Worm (Caenorhabditis elegans) whole organism, L1 larva: Measurements from ENCODE around the gene fbxa-167.

Experiments
- F16B12.6 ChIP-seq: fragments of 150-350 bp; optimal IDR thresholded peaks from 2 replicates; lab custom pipeline; 2014; ENCODE audit warnings: missing biosample characterization, missing genetic modification characterization
- Y116A8C.19 ChIP-seq: sonication (generic microtip); optimal IDR thresholded peaks from 2 replicates; lab custom pipeline; 2016; ENCODE audit warnings: missing compliant biosample characterization, missing genetic modification characterization, borderline replicate concordance
- aha-1 ChIP-seq: fragments of 150-350 bp; optimal IDR thresholded peaks from 2 replicates; lab custom pipeline; 2014; ENCODE audit warnings: missing biosample characterization, missing genetic modification characterization
- ama-1 ChIP-seq: fragments of 150-350 bp; optimal IDR thresholded peaks from 2 replicates; lab custom pipeline; 2014
- ceh-90 ChIP-seq: sonication (generic microtip); optimal IDR thresholded peaks from 2 replicates; lab custom pipeline; 2016; ENCODE audit warnings: missing genetic modification characterization, missing compliant biosample characterization
- dpl-1 ChIP-seq, 3 experiments: fragments of 150-350 bp in 2 of 3; sonication (generic microtip) in 1 of 3; optimal IDR thresholded peaks; 2 replicates each; lab custom pipeline; 2014 to 2017; ENCODE audit warnings: missing biosample characterization in 3 of 3, missing genetic modification characterization in 3 of 3, missing genetic modification reagents in 3 of 3
- efl-3 ChIP-seq: fragments of 200-800 bp; sonication (Bioruptor generic); optimal IDR thresholded peaks from 2 replicates; lab custom pipeline; 2018; ENCODE audit warnings: mild to moderate bottlenecking, missing genetic modification characterization, missing compliant biosample characterization
- egl-27 ChIP-seq, 2 experiments: fragments of 150-350 bp in 1 of 2; sonication (generic microtip); optimal IDR thresholded peaks; 3 replicates each; lab custom pipeline; 2017 to 2018; ENCODE audit warnings: missing biosample characterization in 2 of 2, missing genetic modification characterization in 2 of 2, missing genetic modification reagents in 2 of 2
- elt-2 ChIP-seq: sonication (generic microtip); optimal IDR thresholded peaks from 2 replicates; lab custom pipeline; 2016; ENCODE audit warnings: missing genetic modification characterization, mild to moderate bottlenecking, inconsistent platforms, missing compliant biosample characterization, missing genetic modification reagents
- fkh-4 ChIP-seq: sonication (generic microtip); optimal IDR thresholded peaks from 2 replicates; lab custom pipeline; 2016; ENCODE audit warnings: missing compliant biosample characterization, missing genetic modification characterization, borderline replicate concordance
- grh-1 ChIP-seq: fragments of 200-800 bp; sonication (Bioruptor generic); IDR thresholded peaks from 2 replicates; pipeline ENCODE4 v1.3.6; 2022; ENCODE audit warnings: missing genetic modification reagents, missing genetic modification characterization, missing compliant biosample characterization
- hlh-4 ChIP-seq: sonication (generic microtip); optimal IDR thresholded peaks from 2 replicates; lab custom pipeline; 2016; ENCODE audit warnings: mild to moderate bottlenecking, missing genetic modification characterization, missing compliant biosample characterization
- isw-1 ChIP-seq: fragments of 200-800 bp; sonication (Bioruptor generic); IDR thresholded peaks from 2 replicates; pipeline ENCODE4 v1.3.6; 2022; ENCODE audit warnings: missing genetic modification characterization, missing compliant biosample characterization
- lin-15B ChIP-seq: fragments of 150-350 bp; sonication (generic microtip); optimal IDR thresholded peaks from 3 replicates; lab custom pipeline; 2014; ENCODE audit warnings: missing biosample characterization, missing genetic modification characterization
- lin-39 ChIP-seq: fragments of 150-350 bp; optimal IDR thresholded peaks from 2 replicates; lab custom pipeline; 2014; ENCODE audit warnings: missing biosample characterization, missing genetic modification reagents, missing genetic modification characterization
- mep-1 ChIP-seq: fragments of 150-350 bp; optimal IDR thresholded peaks from 2 replicates; lab custom pipeline; 2014; ENCODE audit warnings: missing biosample characterization, missing genetic modification characterization
- nhr-20 ChIP-seq: sonication (generic microtip); optimal IDR thresholded peaks from 2 replicates; lab custom pipeline; 2016; ENCODE audit warnings: mild to moderate bottlenecking, missing genetic modification characterization, missing compliant biosample characterization
- nhr-47 ChIP-seq: sonication (generic microtip); optimal IDR thresholded peaks from 2 replicates; lab custom pipeline; 2016; ENCODE audit warnings: mild to moderate bottlenecking, missing genetic modification characterization, moderate library complexity, missing compliant biosample characterization
- nhr-76 ChIP-seq: sonication (generic microtip); optimal IDR thresholded peaks from 2 replicates; lab custom pipeline; 2017; ENCODE audit warnings: missing biosample characterization, missing genetic modification characterization
- nhr-77 ChIP-seq: fragments of 150-350 bp; optimal IDR thresholded peaks from 2 replicates; lab custom pipeline; 2014; ENCODE audit warnings: missing biosample characterization, missing genetic modification characterization
- nhr-84 ChIP-seq: sonication (generic microtip); optimal IDR thresholded peaks from 2 replicates; lab custom pipeline; 2017; ENCODE audit warnings: missing biosample characterization, missing genetic modification characterization
- pag-3 ChIP-seq: sonication (generic microtip); optimal IDR thresholded peaks from 2 replicates; lab custom pipeline; 2017; ENCODE audit warnings: missing genetic modification characterization, mild to moderate bottlenecking, missing compliant biosample characterization, antibody characterized with exemption, borderline replicate concordance; ENCODE audit not compliant: insufficient read depth
- rnt-1 ChIP-seq: sonication (generic microtip); optimal IDR thresholded peaks from 2 replicates; lab custom pipeline; 2016; ENCODE audit warnings: mild to moderate bottlenecking, missing genetic modification characterization, moderate library complexity, missing compliant biosample characterization
- snpc-4 ChIP-seq: fragments of 150-350 bp; optimal IDR thresholded peaks from 2 replicates; lab custom pipeline; 2014; ENCODE audit warnings: missing biosample characterization, missing genetic modification characterization
- snu-23 ChIP-seq: sonication (generic microtip); optimal IDR thresholded peaks from 2 replicates; lab custom pipeline; 2016; ENCODE audit warnings: missing genetic modification characterization, missing compliant biosample characterization
- sox-4 ChIP-seq: sonication (generic microtip); optimal IDR thresholded peaks from 2 replicates; lab custom pipeline; 2016; ENCODE audit warnings: missing genetic modification characterization, missing compliant biosample characterization
- sup-37 ChIP-seq: fragments of 200-800 bp; sonication (Bioruptor generic); optimal IDR thresholded peaks from 2 replicates; lab custom pipeline; 2018; ENCODE audit warnings: mild to moderate bottlenecking, missing genetic modification characterization, missing compliant biosample characterization
- swsn-7 ChIP-seq: sonication (generic microtip); optimal IDR thresholded peaks from 2 replicates; lab custom pipeline; 2016; ENCODE audit warnings: missing genetic modification characterization, missing compliant biosample characterization
- tbx-2 ChIP-seq: sonication (generic microtip); optimal IDR thresholded peaks from 2 replicates; lab custom pipeline; 2016; ENCODE audit warnings: missing genetic modification characterization, missing compliant biosample characterization
- tlp-1 ChIP-seq: fragments of 150-350 bp; optimal IDR thresholded peaks from 2 replicates; lab custom pipeline; 2014; ENCODE audit warnings: missing biosample characterization, missing genetic modification characterization
- unc-130 ChIP-seq: fragments of 150-350 bp; optimal IDR thresholded peaks from 2 replicates; lab custom pipeline; 2017; ENCODE audit warnings: missing biosample characterization, missing genetic modification characterization, inconsistent platforms
- unc-62 ChIP-seq: fragments of 150-350 bp; optimal IDR thresholded peaks from 2 replicates; lab custom pipeline; 2014; ENCODE audit warnings: missing biosample characterization, missing genetic modification reagents, missing genetic modification characterization
- unc-98 ChIP-seq: fragments of 200-800 bp; sonication (Bioruptor generic); IDR thresholded peaks from 2 replicates; pipeline ENCODE4 v1.3.6; 2022; ENCODE audit warnings: missing genetic modification characterization, missing compliant biosample characterization
- vab-15 ChIP-seq: sonication (generic microtip); optimal IDR thresholded peaks from 2 replicates; lab custom pipeline; 2017; ENCODE audit warnings: missing genotype, mild to moderate bottlenecking, missing genetic modification characterization, missing compliant biosample characterization
- ztf-11 ChIP-seq, 2 experiments: sonication (generic microtip); optimal IDR thresholded peaks; 2 replicates each; lab custom pipeline; 2016 to 2017; ENCODE audit warnings: missing genetic modification characterization in 2 of 2, missing biosample characterization in 1 of 2, missing compliant biosample characterization in 1 of 2

The fbxa-167 gene

DNA sequence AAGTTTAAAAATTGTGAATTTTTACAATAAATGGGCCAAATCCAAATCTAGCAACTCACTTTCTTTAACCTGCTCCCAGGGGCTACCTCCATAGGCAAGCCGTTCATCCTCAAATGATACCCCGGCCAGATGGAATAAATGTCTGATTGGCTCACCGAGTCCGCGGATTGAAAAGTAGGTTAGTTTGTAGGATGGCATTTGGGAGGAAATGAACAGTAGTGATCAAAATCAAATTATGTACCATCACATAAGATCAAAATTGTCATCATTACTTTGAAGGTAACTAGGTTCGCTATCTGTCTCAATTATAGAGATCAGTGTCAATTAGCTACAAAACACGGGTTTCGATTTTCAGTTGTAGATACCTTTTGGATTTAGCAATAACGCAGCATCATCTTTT is 10.6 kb upstream of the fbxa-167 start, which contains the start of the genes gst-17 and gst-18:
gst-17 (minus strand) TSS at position 101 of the 400 bp plus-strand sequence.
gst-18 (minus strand) TSS at position 198 of the 400 bp plus-strand sequence.
- TF ChIP-seq Y116A8C.19 (tag; lab: Kevin White, UChicago): no peak
- no peak for TF ChIP-seq lin-39 (tag; lab: Kevin White, UChicago)
- TF ChIP-seq snpc-4 (tag; lab: Kevin White, UChicago): no peak
- TF ChIP-seq mep-1: no peak
- TF ChIP-seq aha-1 (tag; lab: Kevin White, UChicago): no peak
- no peak for TF ChIP-seq sox-4
- no peak for TF ChIP-seq tlp-1 (tag; lab: Kevin White, UChicago)
- TF ChIP-seq grh-1 (GFP tag; lab: Robert Waterston, UW): no peak
- TF ChIP-seq, all 84 proteins: peak for 0

ce11 chrII:13632238-13632637 is 9.1 kb upstream of the fbxa-167 start, which contains the start of gene tag-10:
TSS of gene tag-10 (plus strand) at chrII:13632584.
- TF ChIP-seq vab-15: no peak
- no peak for TF ChIP-seq nhr-77 (tag; lab: Kevin White, UChicago)
- TF ChIP-seq unc-130 (tag; lab: Kevin White, UChicago): no peak
- TF ChIP-seq egl-27 (tag; optimal IDR thresholded peaks at IDR 0.05; lab: Kevin White, UChicago): no peak
- no peak for TF ChIP-seq fkh-4 (tag; lab: Kevin White, UChicago)
- no peak for TF ChIP-seq lin-15B (tag; lab: Kevin White, UChicago)
- TF ChIP-seq pag-3 (tag; lab: Kevin White, UChicago): no peak
- TF ChIP-seq ztf-11 (tag; optimal IDR thresholded peaks at IDR 0.05; lab: Kevin White, UChicago): no peak
- TF ChIP-seq rnt-1 (tag; lab: Kevin White, UChicago): peak; percentile 4
- no peak for TF ChIP-seq unc-62 (GFP tag; lab: Kevin White, UChicago)
- TF ChIP-seq swsn-7 (tag; lab: Kevin White, UChicago): no peak
- no peak for TF ChIP-seq ceh-90 (tag; lab: Kevin White, UChicago)
- TF ChIP-seq isw-1 (GFP tag; lab: Robert Waterston, UW): no peak
- TF ChIP-seq elt-2 (tag; lab: Kevin White, UChicago): peak; percentile 18
- no peak for TF ChIP-seq tbx-2 (tag; lab: Kevin White, UChicago)
- TF ChIP-seq, all 84 proteins: peak for 2

- TF ChIP-seq F16B12.6 (tag; lab: Kevin White, UChicago): no peak
- no peak for TF ChIP-seq sup-37 (GFP tag; lab: Kevin White, UChicago)
- TF ChIP-seq hlh-4: no peak
- no peak for TF ChIP-seq nhr-84 (tag; lab: Kevin White, UChicago)
- no peak for TF ChIP-seq ceh-90 (tag; lab: Kevin White, UChicago)
- TF ChIP-seq unc-98 (GFP tag; lab: Robert Waterston, UW): no peak
- no peak for TF ChIP-seq elt-2 (tag; lab: Kevin White, UChicago)
- TF ChIP-seq nhr-76 (tag; lab: Kevin White, UChicago): no peak
These were observed 4.7 kb upstream of the fbxa-167 start for ce11 chrII:13636596-13636995.

ce11 chrII:13637464-13637863 is 3.8 kb upstream of the fbxa-167 start:
- no peak for TF ChIP-seq ama-1
- no peak for TF ChIP-seq nhr-20
- TF ChIP-seq lin-15B (tag; lab: Kevin White, UChicago): no peak
- no peak for TF ChIP-seq rnt-1 (tag; lab: Kevin White, UChicago)
- no peak for TF ChIP-seq dpl-1 (GFP tag; optimal IDR thresholded peaks at IDR 0.05; lab: Kevin White, UChicago)
- no peak for TF ChIP-seq unc-130 (tag; lab: Kevin White, UChicago)
- no peak for TF ChIP-seq efl-3 (GFP tag; lab: Kevin White, UChicago)
- no peak for TF ChIP-seq mep-1
- no peak for TF ChIP-seq nhr-47
- no peak for TF ChIP-seq snu-23
